Fruit fly (Drosophila melanogaster) whole organism, wandering third instar larva: ENCODE data around the gene CG10019.
A peak's percentile ranks its signal among the peaks of the same experiment; 100 is the strongest.

Source experiments
- Abd-B ChIP-seq: fragments of >200 bp; optimal IDR thresholded peaks from 2 replicates; lab custom pipeline; 2017; ENCODE audit warnings: missing biosample characterization, missing genetic modification characterization
- CG32264 ChIP-seq: fragments of 200-800 bp; sonication (Bioruptor generic); optimal IDR thresholded peaks from 2 replicates; lab custom pipeline; 2016; ENCODE audit warnings: missing biosample characterization, missing genetic modification characterization
- CG9705 ChIP-seq: fragments of 200-800 bp; sonication (Bioruptor generic); optimal IDR thresholded peaks from 2 replicates; lab custom pipeline; 2018; ENCODE audit warnings: missing biosample characterization, mild to moderate bottlenecking, missing genetic modification characterization
- CrebA ChIP-seq: fragments of 200-800 bp; sonication (Bioruptor generic); optimal IDR thresholded peaks from 2 replicates; lab custom pipeline; 2016; ENCODE audit warnings: missing biosample characterization, mild to moderate bottlenecking, missing genetic modification characterization, borderline replicate concordance
- Dfd ChIP-seq: fragments of >200 bp; optimal IDR thresholded peaks from 2 replicates; lab custom pipeline; 2017; ENCODE audit warnings: missing biosample characterization, missing genetic modification characterization
- Dif ChIP-seq: fragments of 200-275, 200-300 bp; sonication (Bioruptor generic); optimal IDR thresholded peaks from 2 replicates; lab custom pipeline; 2018; ENCODE audit warnings: missing biosample characterization, missing genetic modification characterization; ENCODE audit not compliant: partially characterized antibody
- GATAd ChIP-seq: sonication (Bioruptor generic); optimal IDR thresholded peaks from 2 replicates; lab custom pipeline; 2016; ENCODE audit warnings: missing biosample characterization, missing genetic modification characterization
- HLH106 ChIP-seq: fragments of 200-800 bp; optimal IDR thresholded peaks from 3 replicates; lab custom pipeline; 2019; ENCODE audit warnings: missing biosample characterization, mild to moderate bottlenecking, missing genetic modification characterization, moderate library complexity
- Hnf4 ChIP-seq: fragments of 200-800 bp; sonication (Bioruptor generic); optimal IDR thresholded peaks from 2 replicates; lab custom pipeline; 2016; ENCODE audit warnings: missing biosample characterization, mild to moderate bottlenecking, missing genetic modification characterization
- Hr78 ChIP-seq: fragments of >200 bp; optimal IDR thresholded peaks from 2 replicates; lab custom pipeline; 2017; ENCODE audit warnings: missing biosample characterization, missing genetic modification characterization
- Hr83 ChIP-seq: fragments of 200-300 bp; sonication (Bioruptor generic); optimal IDR thresholded peaks from 2 replicates; lab custom pipeline; 2016; ENCODE audit warnings: missing biosample characterization, mild to moderate bottlenecking, missing genetic modification characterization, moderate library complexity; ENCODE audit not compliant: poor library complexity, severe bottlenecking
- Jra ChIP-seq: sonication (Bioruptor generic); optimal IDR thresholded peaks from 2 replicates; lab custom pipeline; 2016; ENCODE audit warnings: missing biosample characterization, missing genetic modification characterization
- Mio ChIP-seq: sonication (Bioruptor generic); optimal IDR thresholded peaks from 2 replicates; lab custom pipeline; 2016; ENCODE audit warnings: missing biosample characterization, missing genetic modification characterization
- Myc ChIP-seq: fragments of >200 bp; optimal IDR thresholded peaks from 2 replicates; lab custom pipeline; 2017
- N ChIP-seq: fragments of >200 bp; optimal IDR thresholded peaks from 2 replicates; lab custom pipeline; 2018; ENCODE audit warnings: missing biosample characterization, missing external identifiers, missing genetic modification characterization
- OdsH ChIP-seq: fragments of 200-800 bp; sonication (Bioruptor generic); optimal IDR thresholded peaks from 2 replicates; lab custom pipeline; 2016; ENCODE audit warnings: missing biosample characterization, mild to moderate bottlenecking, missing genetic modification characterization
- Rel ChIP-seq, 2 experiments: fragments of 200-800 bp; sonication (Bioruptor generic) in 1 of 2; optimal IDR thresholded peaks; 2 replicates in 1 of 2; 3 replicates in 1 of 2; lab custom pipeline; 2016 to 2019; ENCODE audit warnings: mild to moderate bottlenecking in 2 of 2, missing biosample characterization in 2 of 2, missing genetic modification characterization in 2 of 2, moderate library complexity in 1 of 2
- Sp1 ChIP-seq: fragments of 200-800 bp; sonication (Bioruptor generic); optimal IDR thresholded peaks from 3 replicates; lab custom pipeline; 2019; ENCODE audit warnings: missing biosample characterization, mild to moderate bottlenecking, missing genetic modification characterization, moderate library complexity
- Vsx2 ChIP-seq: fragments of 200-300, 225-300 bp; sonication (Bioruptor generic); optimal IDR thresholded peaks from 2 replicates; lab custom pipeline; 2018; ENCODE audit warnings: missing biosample characterization, missing genetic modification characterization; ENCODE audit not compliant: partially characterized antibody
- br ChIP-seq: fragments of 200-800 bp; sonication (Bioruptor generic); optimal IDR thresholded peaks from 2 replicates; lab custom pipeline; 2016; ENCODE audit warnings: missing biosample characterization, missing genetic modification characterization
- brk ChIP-seq: fragments of 200-800 bp; sonication (Bioruptor generic); optimal IDR thresholded peaks from 2 replicates; lab custom pipeline; 2016; ENCODE audit warnings: missing biosample characterization, mild to moderate bottlenecking, missing genetic modification characterization
- dl ChIP-seq, 2 experiments: fragments of 175-275, 200-275 bp in 1 of 2; fragments of 200-275 bp in 1 of 2; sonication (Bioruptor generic); optimal IDR thresholded peaks; lab custom pipeline; 2018; ENCODE audit warnings: mild to moderate bottlenecking in 2 of 2, missing biosample characterization in 2 of 2, missing genetic modification characterization in 2 of 2, moderate library complexity in 2 of 2; ENCODE audit not compliant: partially characterized antibody in 2 of 2, insufficient read depth in 1 of 2
- dmrt93B ChIP-seq: fragments of 200-800 bp; sonication (Bioruptor generic); optimal IDR thresholded peaks from 2 replicates; lab custom pipeline; 2018; ENCODE audit warnings: missing biosample characterization, mild to moderate bottlenecking, missing genetic modification characterization
- dsf ChIP-seq: sonication (Bioruptor generic); optimal IDR thresholded peaks from 2 replicates; lab custom pipeline; 2016; ENCODE audit warnings: missing biosample characterization, missing genetic modification characterization, borderline replicate concordance
- ey ChIP-seq: fragments of 200-800 bp; sonication (Bioruptor generic); optimal IDR thresholded peaks from 2 replicates; lab custom pipeline; 2016; ENCODE audit warnings: missing biosample characterization, missing genetic modification characterization
- foxo ChIP-seq, 2 experiments: fragments of 200-800 bp; sonication (Bioruptor generic); optimal IDR thresholded peaks; 2 replicates in 1 of 2; 3 replicates in 1 of 2; lab custom pipeline; 2016 to 2017; ENCODE audit warnings: missing biosample characterization in 2 of 2, missing genetic modification characterization in 2 of 2
- fru ChIP-seq: fragments of 200-800 bp; sonication (Bioruptor generic); optimal IDR thresholded peaks from 3 replicates; lab custom pipeline; 2016; ENCODE audit warnings: missing biosample characterization, mild to moderate bottlenecking, missing genetic modification characterization
- h ChIP-seq: fragments of 200-800 bp; sonication (Bioruptor generic); optimal IDR thresholded peaks from 3 replicates; lab custom pipeline; 2016; ENCODE audit warnings: missing biosample characterization, mild to moderate bottlenecking, missing genetic modification characterization
- jim ChIP-seq: fragments of 175-275, 200-325 bp; sonication (Bioruptor generic); optimal IDR thresholded peaks from 2 replicates; lab custom pipeline; 2016; ENCODE audit warnings: missing biosample characterization, mild to moderate bottlenecking, missing genetic modification characterization
- lola ChIP-seq: fragments of >200 bp; optimal IDR thresholded peaks from 2 replicates; lab custom pipeline; 2017; ENCODE audit warnings: missing biosample characterization, missing genetic modification characterization
- pan ChIP-seq: fragments of >200 bp; optimal IDR thresholded peaks from 2 replicates; lab custom pipeline; 2017
- psq ChIP-seq: fragments of 200-800 bp; sonication (Bioruptor generic); optimal IDR thresholded peaks from 3 replicates; lab custom pipeline; 2017; ENCODE audit warnings: missing biosample characterization, mild to moderate bottlenecking, missing genetic modification characterization, moderate library complexity
- rgr ChIP-seq: fragments of 200-800 bp; sonication (Bioruptor generic); optimal IDR thresholded peaks from 3 replicates; lab custom pipeline; 2016; ENCODE audit warnings: missing biosample characterization, mild to moderate bottlenecking, missing genetic modification characterization
- sage ChIP-seq: fragments of 200-800 bp; sonication (Bioruptor generic); optimal IDR thresholded peaks from 2 replicates; lab custom pipeline; 2016; ENCODE audit warnings: missing biosample characterization, mild to moderate bottlenecking, missing genetic modification characterization
- sv ChIP-seq: fragments of 200-800 bp; sonication (Bioruptor generic); optimal IDR thresholded peaks from 3 replicates; lab custom pipeline; 2016; ENCODE audit warnings: missing biosample characterization, missing genetic modification characterization
- tai ChIP-seq: sonication (Bioruptor generic); optimal IDR thresholded peaks from 2 replicates; lab custom pipeline; 2016; ENCODE audit warnings: missing biosample characterization, missing genetic modification characterization
- usp ChIP-seq: fragments of >200 bp; optimal IDR thresholded peaks from 2 replicates; lab custom pipeline; 2017; ENCODE audit warnings: missing biosample characterization, missing genetic modification characterization
- woc ChIP-seq: sonication (Bioruptor generic); optimal IDR thresholded peaks from 2 replicates; lab custom pipeline; 2016; ENCODE audit warnings: missing biosample characterization, mild to moderate bottlenecking, missing genetic modification characterization

CG10019 gene

DNA sequence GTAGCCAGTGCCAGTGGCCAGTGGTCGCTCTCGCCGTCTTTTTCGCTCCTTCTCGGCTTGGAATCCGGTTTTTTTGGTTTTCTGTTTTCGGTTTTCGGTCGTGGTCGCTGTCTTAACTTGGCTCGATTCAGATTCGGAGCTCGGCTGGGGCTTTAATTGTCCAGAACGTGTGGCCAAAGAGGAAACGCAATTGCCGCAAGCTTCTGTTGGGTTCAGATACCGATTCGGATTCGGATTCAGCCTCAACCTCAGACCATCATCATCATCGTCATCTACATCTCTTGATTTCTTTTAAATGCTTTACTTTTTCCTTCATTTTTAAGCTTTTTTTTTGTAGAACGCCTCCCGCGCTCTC is 43.3 kb downstream of the CG10019 start:
- TF ChIP-seq HLH106 (tag; lab: Kevin White, UChicago) (no peak), Vsx2 (GFP tag; lab: Kevin White, UChicago) (peak; percentile 58), psq (GFP tag; lab: Kevin White, UChicago) (peak; percentile 8), dsf (GFP tag; lab: Kevin White, UChicago) (no peak), CrebA (peak; percentile 27), Myc (no peak), tai (GFP tag; lab: Kevin White, UChicago) (no peak), Dif (GFP tag; lab: Kevin White, UChicago) (peak; percentile 53)

DNA sequence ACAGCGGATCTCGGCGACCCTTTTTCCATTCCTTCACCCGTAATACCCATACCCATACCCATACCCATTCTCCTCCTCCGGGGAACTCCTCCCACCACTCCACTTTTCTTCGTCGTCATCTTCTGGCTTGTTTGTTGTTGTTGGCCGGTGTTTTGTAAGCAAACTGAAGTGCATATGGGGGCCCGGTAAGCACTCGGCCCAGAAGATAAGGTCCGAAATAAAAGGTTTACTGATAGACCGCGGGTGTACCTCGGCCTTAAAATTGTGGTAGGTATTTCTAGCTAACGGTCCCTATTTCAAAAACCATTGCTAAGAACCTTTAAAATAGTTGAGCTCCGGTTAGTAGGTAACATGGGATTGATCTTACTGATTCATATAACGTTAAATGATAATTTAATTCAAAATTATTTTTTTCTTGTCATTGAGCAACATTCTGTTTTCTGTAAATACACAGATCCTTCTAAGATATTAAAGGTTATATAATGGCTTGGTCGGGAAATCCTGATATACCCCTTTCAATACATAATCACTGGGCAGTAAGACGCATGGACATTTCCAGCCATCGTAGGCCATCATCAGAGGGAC is 45.6 kb downstream of the CG10019 start:
- no peak for TF ChIP-seq CG9705
- TF ChIP-seq CrebA = no peak
- TF ChIP-seq usp = no peak
- no peak for TF ChIP-seq Jra (GFP tag; lab: Kevin White, UChicago)
- TF ChIP-seq HLH106 (tag; lab: Kevin White, UChicago) = peak; percentile 19
- no peak for TF ChIP-seq dl (GFP tag; optimal IDR thresholded peaks at IDR 0.05; lab: Kevin White, UChicago; ENCODE audit: insufficient read depth in 1 of 2, partially characterized antibody in 2 of 2)
- TF ChIP-seq Hr83 = no peak
- no peak for TF ChIP-seq Dif (GFP tag; lab: Kevin White, UChicago)
- TF ChIP-seq Abd-B = no peak
- TF ChIP-seq h = peak; percentile 68
- no peak for TF ChIP-seq pan (lab: Kevin White, UChicago)
- peak; percentile 22 for TF ChIP-seq OdsH (GFP tag; lab: Kevin White, UChicago)
- no peak for TF ChIP-seq jim (GFP tag; lab: Kevin White, UChicago)
- no peak for TF ChIP-seq Sp1 (GFP tag; lab: Kevin White, UChicago)
- no peak for TF ChIP-seq tai (GFP tag; lab: Kevin White, UChicago)
- peak; percentile 14 for TF ChIP-seq psq (GFP tag; lab: Kevin White, UChicago)
- no peak for TF ChIP-seq brk (GFP tag; lab: Kevin White, UChicago)
- no peak for TF ChIP-seq dsf (GFP tag; lab: Kevin White, UChicago)
- TF ChIP-seq N (GFP tag; lab: Kevin White, UChicago) = no peak
- TF ChIP-seq sage (GFP tag; lab: Kevin White, UChicago) = no peak
- no peak for TF ChIP-seq Mio (GFP tag; lab: Kevin White, UChicago)
- no peak for TF ChIP-seq Dfd (GFP tag; lab: Kevin White, UChicago)
- TF ChIP-seq foxo (GFP tag; optimal IDR thresholded peaks at IDR 0.05; lab: Kevin White, UChicago) = peak in 1 of 2 experiments; percentile 60
- TF ChIP-seq lola (GFP tag; lab: Kevin White, UChicago) = no peak
- no peak for TF ChIP-seq sv (GFP tag; lab: Kevin White, UChicago)
- peak; percentile 43 for TF ChIP-seq woc (GFP tag; lab: Kevin White, UChicago)
- peak; percentile 24 for TF ChIP-seq dmrt93B (GFP tag; lab: Kevin White, UChicago)
- no peak for TF ChIP-seq CG32264 (GFP tag; lab: Kevin White, UChicago)
- no peak for TF ChIP-seq Hr78 (GFP tag; lab: Kevin White, UChicago)
- TF ChIP-seq Vsx2 (GFP tag; lab: Kevin White, UChicago) = no peak
- no peak for TF ChIP-seq GATAd (GFP tag; lab: Kevin White, UChicago)
- peak; percentile 7 for TF ChIP-seq rgr (GFP tag; lab: Kevin White, UChicago)
- TF ChIP-seq fru (GFP tag; lab: Kevin White, UChicago) = peak; percentile 67
- TF ChIP-seq ey (GFP tag; lab: Kevin White, UChicago) = peak; percentile 41
- TF ChIP-seq Myc = no peak
- peak; percentile 65 for TF ChIP-seq br (GFP tag; lab: Kevin White, UChicago)
- no peak for TF ChIP-seq Rel (GFP tag; optimal IDR thresholded peaks at IDR 0.05; lab: Kevin White, UChicago)
- TF ChIP-seq Rel (tag; optimal IDR thresholded peaks at IDR 0.05; lab: Kevin White, UChicago) = peak; percentile 41
- no peak for TF ChIP-seq Hnf4 (GFP tag; lab: Kevin White, UChicago)
